Worm (Caenorhabditis elegans): ENCODE results near the gene nhr-123.

DNA sequence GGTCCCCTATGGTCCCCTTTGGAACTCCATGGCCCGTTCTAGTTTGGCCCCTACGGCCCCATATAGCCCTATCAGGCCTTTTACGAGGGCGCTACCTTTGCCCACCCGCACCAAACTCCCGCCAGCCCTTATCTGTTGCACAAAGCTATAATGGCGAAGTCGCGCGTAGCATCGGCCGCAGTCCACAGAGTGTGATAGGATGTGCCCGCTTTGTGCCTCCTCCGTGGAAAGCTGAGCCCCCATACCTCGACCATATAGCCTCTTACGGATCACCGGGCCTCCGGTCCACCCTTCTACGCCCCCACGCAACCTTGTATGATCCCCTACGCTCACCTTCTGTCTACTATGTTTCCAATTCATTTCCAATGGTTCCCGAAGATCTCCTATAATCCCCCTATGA lies 4.3 kb upstream of the nhr-123 start:
- TF ChIP-seq egl-5 (tag; optimal IDR thresholded peaks at IDR 0.05): no peak
- TF ChIP-seq elt-3 (tag; optimal IDR thresholded peaks at IDR 0.05): no peak
- TF ChIP-seq mdl-1 (tag; optimal IDR thresholded peaks at IDR 0.05): no peak
- no peak for TF ChIP-seq nhr-28 (tag; optimal IDR thresholded peaks at IDR 0.05)
- no peak for TF ChIP-seq elt-1 (tag; optimal IDR thresholded peaks at IDR 0.05)
- no peak for TF ChIP-seq sea-2 (GFP tag; optimal IDR thresholded peaks at IDR 0.05)
- no peak for TF ChIP-seq pha-4 (tag; optimal IDR thresholded peaks at IDR 0.05)
- no peak for TF ChIP-seq ZK546.5 (tag; optimal IDR thresholded peaks at IDR 0.05)
